Fruit fly (Drosophila melanogaster) whole organism, wandering third instar larva: ENCODE measurements around the gene Pdfr.

Source experiments
- Myc ChIP-seq: fragments of >200 bp; optimal IDR thresholded peaks from 2 replicates; lab custom pipeline; 2017
- N ChIP-seq: fragments of >200 bp; optimal IDR thresholded peaks from 2 replicates; lab custom pipeline; 2018; ENCODE audit warnings: missing biosample characterization, missing external identifiers, missing genetic modification characterization
- dsf ChIP-seq: sonication (Bioruptor generic); optimal IDR thresholded peaks from 2 replicates; lab custom pipeline; 2016; ENCODE audit warnings: missing biosample characterization, missing genetic modification characterization, borderline replicate concordance
- h ChIP-seq: fragments of 200-800 bp; sonication (Bioruptor generic); optimal IDR thresholded peaks from 3 replicates; lab custom pipeline; 2016; ENCODE audit warnings: missing biosample characterization, mild to moderate bottlenecking, missing genetic modification characterization
- psq ChIP-seq: fragments of 200-800 bp; sonication (Bioruptor generic); optimal IDR thresholded peaks from 3 replicates; lab custom pipeline; 2017; ENCODE audit warnings: missing biosample characterization, mild to moderate bottlenecking, missing genetic modification characterization, moderate library complexity

DNA sequence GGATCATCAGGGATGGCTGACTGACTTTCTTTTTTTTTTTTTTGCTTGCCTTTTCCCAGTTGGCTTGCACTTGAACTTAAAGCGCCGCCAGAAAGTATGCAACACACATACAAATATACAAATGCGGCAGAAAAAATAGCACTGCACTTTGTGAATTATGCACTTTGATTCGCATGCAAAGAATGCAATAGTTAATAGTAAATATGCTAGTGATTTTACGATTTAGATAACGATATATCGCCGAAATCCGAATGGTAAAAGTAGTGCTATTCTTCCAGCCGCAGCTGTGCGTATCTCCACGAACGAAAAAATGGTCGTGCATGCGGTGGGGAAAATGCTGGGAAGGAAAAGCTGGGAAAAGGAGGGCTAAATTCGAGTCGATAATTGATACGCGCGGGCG lies 48.6 kb upstream of the Pdfr start:
- TF ChIP-seq Myc (lab: Kevin White, UChicago) (no peak), h (GFP tag; lab: Kevin White, UChicago) (no peak), N (no peak), dsf (GFP tag; lab: Kevin White, UChicago) (no peak), psq (GFP tag; lab: Kevin White, UChicago) (no peak)
